Worm (Caenorhabditis elegans): ENCODE measurements around the gene M02A10.1.
A peak's percentile ranks its signal among the peaks of the same experiment; 100 is the strongest.

M02A10.1 gene

DNA sequence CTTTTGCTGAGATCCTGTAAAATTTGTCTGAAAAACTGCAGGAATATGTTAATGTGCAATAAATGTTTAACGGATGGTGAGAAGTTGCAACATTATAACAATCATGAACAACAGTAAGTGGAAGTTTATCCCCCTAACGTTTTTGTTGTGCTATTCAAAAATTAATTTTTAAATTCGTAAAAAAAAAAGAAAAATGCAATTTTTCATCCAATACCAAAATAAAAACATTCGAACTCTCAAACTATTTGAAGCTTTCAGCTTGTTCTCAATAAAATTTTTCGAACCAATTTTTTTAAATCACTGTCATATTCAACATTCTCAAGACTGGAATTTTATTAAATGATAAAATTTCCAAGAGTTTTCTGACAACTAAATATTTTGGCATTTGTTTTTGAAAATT is 15.0 kb upstream of the M02A10.1 start, which contains the start of gene ncam-1:
ncam-1 (plus strand) TSS at position 301 of the 400 bp plus-strand sequence.
- TF ChIP-seq ref-1 (GFP tag; conservative IDR thresholded peaks at IDR 0.05), result no peak
- TF ChIP-seq ztf-23 (GFP tag; IDR thresholded peaks at IDR 0.05), result no peak
- TF ChIP-seq T22C8.4 (GFP tag; IDR thresholded peaks at IDR 0.05), result no peak
- TF ChIP-seq med-1 (GFP tag; optimal IDR thresholded peaks at IDR 0.05; ENCODE audit: insufficient read depth), result no peak
- no peak for TF ChIP-seq ztf-29 (GFP tag; IDR thresholded peaks at IDR 0.05)
- TF ChIP-seq klf-2 (GFP tag; conservative IDR thresholded peaks at IDR 0.05), result no peak
- no peak for TF ChIP-seq flt-1 (GFP tag; IDR thresholded peaks at IDR 0.05)
- TF ChIP-seq tab-1 (GFP tag; IDR thresholded peaks at IDR 0.05), result no peak
- no peak for TF ChIP-seq cog-1 (tag; optimal IDR thresholded peaks at IDR 0.05)

DNA sequence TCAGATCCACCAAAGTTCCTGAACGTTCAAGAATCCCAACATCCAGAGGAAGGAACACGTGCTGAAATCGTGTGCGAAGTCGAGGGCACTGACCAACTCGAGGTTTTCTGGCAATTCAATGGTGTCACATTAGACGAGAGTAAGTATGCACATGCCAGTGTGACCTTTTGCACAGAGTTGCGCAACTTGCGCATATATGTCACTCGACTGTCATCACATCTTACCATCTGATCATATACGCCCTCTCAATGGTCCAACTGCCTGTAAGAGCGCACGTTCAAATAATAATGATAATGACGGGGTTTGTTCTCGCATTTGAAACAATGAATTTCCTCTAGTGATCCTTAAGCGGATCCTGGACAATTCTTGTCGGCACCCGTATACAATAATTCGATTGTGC is 10.3 kb upstream of the M02A10.1 start:
- TF ChIP-seq med-1 (GFP tag; optimal IDR thresholded peaks at IDR 0.05; ENCODE audit: insufficient read depth) (no peak), klf-2 (GFP tag; conservative IDR thresholded peaks at IDR 0.05) (no peak), ztf-29 (GFP tag; IDR thresholded peaks at IDR 0.05) (no peak), ref-1 (GFP tag; conservative IDR thresholded peaks at IDR 0.05) (no peak), T22C8.4 (GFP tag; IDR thresholded peaks at IDR 0.05) (no peak), flt-1 (GFP tag; IDR thresholded peaks at IDR 0.05) (no peak), tab-1 (GFP tag; IDR thresholded peaks at IDR 0.05) (no peak), cog-1 (tag; optimal IDR thresholded peaks at IDR 0.05) (no peak), ztf-23 (GFP tag; IDR thresholded peaks at IDR 0.05) (no peak)

DNA sequence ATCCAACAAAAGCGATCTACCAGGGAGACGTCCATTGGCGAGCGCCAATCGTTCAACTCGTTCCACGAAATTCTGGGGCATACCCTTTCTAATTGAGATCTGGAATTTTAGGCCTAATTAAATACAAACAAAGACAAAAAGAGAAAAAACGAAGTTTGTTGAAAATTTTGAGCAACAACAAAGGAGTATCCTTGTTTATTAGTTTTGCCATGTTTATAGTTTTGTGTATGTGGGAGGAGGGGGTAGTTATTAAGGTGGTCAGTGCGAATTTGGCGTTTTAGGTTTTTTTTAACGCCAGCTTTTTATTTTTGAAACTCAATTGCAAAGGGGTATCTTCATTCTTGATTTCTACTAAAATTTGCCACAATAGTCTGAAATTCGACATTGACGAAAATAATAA is 7.8 kb downstream of the M02A10.1 start, which contains the start of gene irk-2:
irk-2 (minus strand) TSS at position 101 of the 400 bp plus-strand sequence.
- TF ChIP-seq tab-1 (GFP tag; IDR thresholded peaks at IDR 0.05) (no peak), ztf-29 (GFP tag; IDR thresholded peaks at IDR 0.05) (no peak), klf-2 (GFP tag; conservative IDR thresholded peaks at IDR 0.05) (no peak), ztf-23 (GFP tag; IDR thresholded peaks at IDR 0.05) (no peak), ref-1 (GFP tag; conservative IDR thresholded peaks at IDR 0.05) (no peak), flt-1 (GFP tag; IDR thresholded peaks at IDR 0.05) (no peak), cog-1 (tag; optimal IDR thresholded peaks at IDR 0.05) (no peak), med-1 (GFP tag; optimal IDR thresholded peaks at IDR 0.05; ENCODE audit: insufficient read depth) (no peak), T22C8.4 (GFP tag; IDR thresholded peaks at IDR 0.05) (no peak)

DNA sequence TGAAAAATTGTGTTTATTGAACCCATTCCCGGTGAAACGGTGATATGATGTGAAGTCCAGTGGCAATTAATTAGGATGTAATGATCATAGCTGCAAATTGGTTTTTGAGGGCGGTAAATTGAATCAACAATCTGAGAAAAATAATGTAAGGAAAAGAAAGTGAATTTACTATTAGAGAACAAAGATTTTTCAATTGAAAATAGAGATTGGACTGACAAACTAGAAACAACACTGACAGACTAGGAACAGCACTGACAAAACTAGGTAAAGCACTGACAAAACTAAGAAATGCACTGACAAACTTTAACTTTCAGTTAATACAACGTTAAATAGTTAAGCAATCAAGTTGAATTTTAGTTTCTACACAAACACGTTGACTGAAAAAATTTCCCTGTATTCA is 19.3 kb downstream of the M02A10.1 start, which contains the start of gene sli-1:
sli-1 (minus strand) TSS at position 101 of the 400 bp plus-strand sequence.
- no peak for TF ChIP-seq tab-1 (GFP tag; IDR thresholded peaks at IDR 0.05)
- TF ChIP-seq ref-1 (GFP tag; conservative IDR thresholded peaks at IDR 0.05), result no peak
- TF ChIP-seq klf-2 (GFP tag; conservative IDR thresholded peaks at IDR 0.05), result no peak
- no peak for TF ChIP-seq flt-1 (GFP tag; IDR thresholded peaks at IDR 0.05)
- no peak for TF ChIP-seq ztf-23 (GFP tag; IDR thresholded peaks at IDR 0.05)
- TF ChIP-seq cog-1 (tag; optimal IDR thresholded peaks at IDR 0.05), result no peak
- no peak for TF ChIP-seq med-1 (GFP tag; optimal IDR thresholded peaks at IDR 0.05; ENCODE audit: insufficient read depth)
- TF ChIP-seq ztf-29 (GFP tag; IDR thresholded peaks at IDR 0.05), result no peak
- no peak for TF ChIP-seq T22C8.4 (GFP tag; IDR thresholded peaks at IDR 0.05)

DNA sequence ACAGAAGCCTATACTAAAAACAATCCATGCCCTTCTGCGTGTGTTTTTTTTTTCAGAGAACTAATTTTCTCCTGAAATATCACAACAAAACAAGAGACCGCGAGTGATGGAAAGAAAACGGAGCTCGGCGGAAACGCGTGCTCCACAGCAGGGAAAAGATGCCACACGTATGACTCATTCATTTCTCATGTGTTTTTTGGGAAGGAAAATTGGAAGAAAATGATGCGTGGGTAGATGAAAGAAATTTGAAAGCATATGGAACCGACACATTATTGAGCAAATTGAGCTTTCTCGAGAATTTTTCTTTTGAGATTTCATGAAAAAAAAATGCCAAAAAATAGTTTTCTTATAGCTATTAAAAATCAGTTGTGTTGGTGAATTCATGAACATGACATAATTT is 19.7 kb downstream of the M02A10.1 start:
- TF ChIP-seq tab-1 (GFP tag; IDR thresholded peaks at IDR 0.05) (no peak), ztf-23 (GFP tag; IDR thresholded peaks at IDR 0.05) (no peak), T22C8.4 (GFP tag; IDR thresholded peaks at IDR 0.05) (no peak), ref-1 (GFP tag; conservative IDR thresholded peaks at IDR 0.05) (no peak)

DNA sequence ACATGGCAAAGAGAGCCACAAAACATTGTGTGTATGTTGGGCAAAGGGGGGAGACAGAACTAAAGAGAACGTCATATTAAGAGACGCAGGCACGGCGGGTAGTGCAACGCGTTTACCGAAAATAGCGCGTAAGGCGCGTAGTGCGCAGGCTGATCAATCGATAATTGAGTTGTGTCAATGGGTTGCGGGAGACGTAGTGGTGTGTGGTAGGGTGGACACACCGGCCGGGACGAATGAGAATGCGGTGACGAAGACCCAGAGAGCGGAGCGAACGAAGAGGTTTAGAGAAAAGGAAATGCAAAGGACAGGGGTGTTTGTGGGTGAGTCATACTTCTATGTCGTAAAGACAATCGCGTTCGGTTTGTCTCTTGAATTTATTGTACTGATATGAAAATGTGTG is 21.1 kb downstream of the M02A10.1 start:
- TF ChIP-seq cog-1 (tag; optimal IDR thresholded peaks at IDR 0.05) (peak; percentile 85), T22C8.4 (GFP tag; IDR thresholded peaks at IDR 0.05) (peak; percentile 100), ref-1 (GFP tag; conservative IDR thresholded peaks at IDR 0.05) (no peak), tab-1 (GFP tag; IDR thresholded peaks at IDR 0.05) (peak; percentile 50; the same call in 1 of the 2 replicates), med-1 (GFP tag; optimal IDR thresholded peaks at IDR 0.05; ENCODE audit: insufficient read depth) (no peak)

DNA sequence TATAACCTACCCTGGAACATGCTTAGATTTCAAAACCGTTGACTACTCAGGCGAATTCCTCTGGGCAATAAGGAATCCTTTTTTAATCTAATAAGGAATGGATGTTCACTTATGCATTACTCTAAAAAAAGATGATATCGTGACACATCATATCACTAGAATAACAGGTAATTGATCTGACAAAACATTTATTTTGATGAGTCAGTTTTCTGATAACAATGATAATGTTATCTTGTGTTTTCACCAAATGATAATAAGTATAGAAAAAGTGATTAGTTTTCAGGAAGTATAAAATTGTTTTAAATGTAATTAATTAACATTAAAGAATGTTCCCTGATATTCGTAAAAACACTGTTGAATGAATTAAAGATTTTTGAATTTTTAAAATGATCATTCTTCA is 22.5 kb downstream of the M02A10.1 start:
- TF ChIP-seq ztf-23 (GFP tag; IDR thresholded peaks at IDR 0.05), result no peak
- TF ChIP-seq tab-1 (GFP tag; IDR thresholded peaks at IDR 0.05), result no peak
- TF ChIP-seq T22C8.4 (GFP tag; IDR thresholded peaks at IDR 0.05), result no peak
- TF ChIP-seq flt-1 (GFP tag; IDR thresholded peaks at IDR 0.05), result no peak
- no peak for TF ChIP-seq med-1 (GFP tag; optimal IDR thresholded peaks at IDR 0.05; ENCODE audit: insufficient read depth)
- no peak for TF ChIP-seq klf-2 (GFP tag; conservative IDR thresholded peaks at IDR 0.05)
- no peak for TF ChIP-seq ztf-29 (GFP tag; IDR thresholded peaks at IDR 0.05)
- TF ChIP-seq cog-1 (tag; optimal IDR thresholded peaks at IDR 0.05), result no peak
- TF ChIP-seq ref-1 (GFP tag; conservative IDR thresholded peaks at IDR 0.05), result no peak

DNA sequence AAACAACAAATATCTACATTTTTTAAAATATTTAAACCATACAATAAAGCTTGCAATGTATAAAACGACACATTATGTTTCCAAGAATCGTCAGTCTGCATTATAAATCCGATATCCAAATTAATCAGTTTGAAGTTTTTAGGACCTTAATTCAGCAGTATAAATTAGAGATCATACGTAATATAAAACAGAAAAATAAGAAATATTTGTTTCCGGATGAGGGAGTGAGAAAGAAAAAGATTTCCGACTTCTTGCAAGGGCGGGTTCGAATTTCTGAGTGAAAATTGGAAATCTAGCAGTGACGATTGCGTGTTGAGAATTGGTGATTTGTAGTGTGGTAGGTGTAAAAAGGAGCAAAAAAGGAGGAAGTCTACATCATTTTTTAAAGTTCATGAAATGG is 29.0 kb downstream of the M02A10.1 start, which contains the start of gene npr-19:
npr-19 (minus strand) TSS at position 101 of the 400 bp plus-strand sequence.
- no peak for TF ChIP-seq tab-1 (GFP tag; IDR thresholded peaks at IDR 0.05)
- no peak for TF ChIP-seq ztf-29 (GFP tag; IDR thresholded peaks at IDR 0.05)
- no peak for TF ChIP-seq ztf-23 (GFP tag; IDR thresholded peaks at IDR 0.05)
- TF ChIP-seq klf-2 (GFP tag; conservative IDR thresholded peaks at IDR 0.05), result no peak
- no peak for TF ChIP-seq ref-1 (GFP tag; conservative IDR thresholded peaks at IDR 0.05)
- no peak for TF ChIP-seq med-1 (GFP tag; optimal IDR thresholded peaks at IDR 0.05; ENCODE audit: insufficient read depth)
- no peak for TF ChIP-seq flt-1 (GFP tag; IDR thresholded peaks at IDR 0.05)
- TF ChIP-seq cog-1 (tag; optimal IDR thresholded peaks at IDR 0.05), result no peak
- no peak for TF ChIP-seq T22C8.4 (GFP tag; IDR thresholded peaks at IDR 0.05)

DNA sequence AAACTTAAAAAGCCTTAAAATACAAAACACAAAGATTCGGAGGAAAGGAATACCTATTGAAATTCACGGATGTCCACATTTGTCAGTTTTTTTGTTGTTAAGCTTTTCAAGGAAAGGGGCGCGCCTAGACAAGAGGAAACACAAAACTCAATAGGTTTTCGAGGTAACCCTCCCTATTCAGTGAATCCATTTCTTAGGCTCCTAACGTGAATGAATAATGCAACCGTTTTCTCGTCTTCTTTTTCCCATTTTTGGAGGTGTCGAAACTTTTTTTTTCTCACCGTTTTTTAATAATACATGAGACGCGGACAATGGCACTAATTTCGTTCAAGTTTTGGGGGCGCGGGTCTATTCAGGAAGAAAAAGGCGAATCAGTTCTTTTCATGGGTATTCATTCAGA is 30.4 kb downstream of the M02A10.1 start:
- TF ChIP-seq ztf-23 (GFP tag; IDR thresholded peaks at IDR 0.05), result no peak
- TF ChIP-seq med-1 (GFP tag; optimal IDR thresholded peaks at IDR 0.05; ENCODE audit: insufficient read depth), result no peak
- no peak for TF ChIP-seq klf-2 (GFP tag; conservative IDR thresholded peaks at IDR 0.05)
- no peak for TF ChIP-seq ztf-29 (GFP tag; IDR thresholded peaks at IDR 0.05)
- TF ChIP-seq ref-1 (GFP tag; conservative IDR thresholded peaks at IDR 0.05), result no peak
- no peak for TF ChIP-seq cog-1 (tag; optimal IDR thresholded peaks at IDR 0.05)
- TF ChIP-seq T22C8.4 (GFP tag; IDR thresholded peaks at IDR 0.05), result no peak
- no peak for TF ChIP-seq tab-1 (GFP tag; IDR thresholded peaks at IDR 0.05)
- TF ChIP-seq flt-1 (GFP tag; IDR thresholded peaks at IDR 0.05), result no peak

DNA sequence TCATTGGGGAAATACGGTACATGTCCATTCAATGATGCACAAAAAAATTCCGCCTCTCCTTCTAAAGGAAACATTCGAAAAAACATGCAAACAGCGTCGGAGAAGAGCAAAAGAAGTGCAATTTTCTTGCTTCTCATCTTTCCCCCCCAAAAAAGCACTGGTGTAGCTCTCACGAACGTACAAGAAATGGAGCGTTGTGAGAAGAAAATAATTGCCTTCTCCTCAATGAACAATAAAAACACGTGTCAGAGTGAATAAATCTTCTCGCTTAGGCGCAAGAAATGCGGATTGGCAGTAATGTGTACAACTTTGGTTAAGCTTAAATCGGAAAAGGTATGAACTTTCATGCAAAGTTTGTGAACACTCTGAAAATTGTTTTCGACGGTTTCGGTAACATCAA is 41.7 kb downstream of the M02A10.1 start:
- TF ChIP-seq flt-1 (GFP tag; IDR thresholded peaks at IDR 0.05) (no peak), ztf-23 (GFP tag; IDR thresholded peaks at IDR 0.05) (no peak), cog-1 (tag; optimal IDR thresholded peaks at IDR 0.05) (no peak), ztf-29 (GFP tag; IDR thresholded peaks at IDR 0.05) (no peak), T22C8.4 (GFP tag; IDR thresholded peaks at IDR 0.05) (no peak), med-1 (GFP tag; optimal IDR thresholded peaks at IDR 0.05; ENCODE audit: insufficient read depth) (no peak), ref-1 (GFP tag; conservative IDR thresholded peaks at IDR 0.05) (no peak), tab-1 (GFP tag; IDR thresholded peaks at IDR 0.05) (no peak), klf-2 (GFP tag; conservative IDR thresholded peaks at IDR 0.05) (no peak)
